Worm (Caenorhabditis elegans) whole organism, late embryonic: ENCODE data around the gene pph-5.

Experiments used
- F13H6.1 ChIP-seq: sonication (generic microtip); optimal IDR thresholded peaks from 2 replicates; lab custom pipeline; 2016; ENCODE audit warnings: missing genetic modification characterization, missing compliant biosample characterization
- ceh-14 ChIP-seq: sonication (generic microtip); optimal IDR thresholded peaks from 2 replicates; lab custom pipeline; 2016; ENCODE audit warnings: missing genotype, missing genetic modification characterization, missing compliant biosample characterization
- ceh-30 ChIP-seq: fragments of 150-350 bp; optimal IDR thresholded peaks from 2 replicates; lab custom pipeline; 2014; ENCODE audit warnings: missing biosample characterization, missing genetic modification characterization
- ceh-31 ChIP-seq: sonication (generic microtip); optimal IDR thresholded peaks from 2 replicates; lab custom pipeline; 2016; ENCODE audit warnings: missing genetic modification characterization, missing compliant biosample characterization
- ceh-48 ChIP-seq: sonication (generic microtip); optimal IDR thresholded peaks from 2 replicates; lab custom pipeline; 2016; ENCODE audit warnings: missing genetic modification characterization, inconsistent platforms, missing compliant biosample characterization
- che-1 ChIP-seq: sonication (generic microtip); optimal IDR thresholded peaks from 2 replicates; lab custom pipeline; 2016; ENCODE audit warnings: mild to moderate bottlenecking, missing genetic modification characterization, missing compliant biosample characterization
- dve-1 ChIP-seq: sonication (generic microtip); optimal IDR thresholded peaks from 2 replicates; lab custom pipeline; 2017; ENCODE audit warnings: antibody characterized with exemption, mild to moderate bottlenecking, missing genetic modification characterization, missing compliant biosample characterization
- fkh-6 ChIP-seq: sonication (generic microtip); optimal IDR thresholded peaks from 2 replicates; lab custom pipeline; 2016; ENCODE audit warnings: missing genetic modification characterization, missing compliant biosample characterization
- nfya-1 ChIP-seq: sonication (generic microtip); optimal IDR thresholded peaks from 2 replicates; lab custom pipeline; 2017; ENCODE audit warnings: missing genetic modification characterization, mild to moderate bottlenecking, missing compliant biosample characterization, antibody characterized with exemption, moderate library complexity
- unc-42 ChIP-seq: sonication (generic microtip); optimal IDR thresholded peaks from 2 replicates; lab custom pipeline; 2016; ENCODE audit warnings: missing genotype, missing genetic modification characterization, missing compliant biosample characterization
- zip-5 ChIP-seq: sonication (generic microtip); optimal IDR thresholded peaks from 2 replicates; lab custom pipeline; 2016; ENCODE audit warnings: missing genetic modification characterization, missing compliant biosample characterization

pph-5 gene

ce11 chrV:19237204-19237603 lies 46.9 kb downstream of the pph-5 start, which contains the start of gene fbxb-2:
fbxb-2 (minus strand) TSS chrV:19237304.
- TF ChIP-seq nfya-1 (no peak), zip-5 (tag; lab: Kevin White, UChicago) (no peak)

ce11 chrV:19240129-19240528 lies 49.8 kb downstream of the pph-5 start, which contains the start of the genes fbxb-115 and fbxb-1:
fbxb-115 (minus strand) TSS chrV:19240229.
fbxb-1 (plus strand) TSS chrV:19240354.
- no peak for TF ChIP-seq fkh-6 (tag; lab: Kevin White, UChicago)
- TF ChIP-seq nfya-1 = no peak
- TF ChIP-seq ceh-14 (tag; lab: Kevin White, UChicago) = no peak
- TF ChIP-seq unc-42 (tag; lab: Kevin White, UChicago) = no peak
- no peak for TF ChIP-seq F13H6.1 (tag; lab: Kevin White, UChicago)
- TF ChIP-seq ceh-48 (tag; lab: Kevin White, UChicago) = no peak
- TF ChIP-seq ceh-30 (tag; lab: Kevin White, UChicago) = no peak
- no peak for TF ChIP-seq che-1
- no peak for TF ChIP-seq ceh-31 (tag; lab: Kevin White, UChicago)
- no peak for TF ChIP-seq dve-1 (tag; lab: Kevin White, UChicago)
